Worm (Caenorhabditis elegans) whole organism, L3 larva: Measurements from ENCODE around the gene Y66D12A.11.
A peak's percentile ranks its signal among the peaks of the same experiment; 100 is the strongest.

Source experiments
- ceh-9 ChIP-seq: sonication (generic microtip); optimal IDR thresholded peaks from 2 replicates; lab custom pipeline; 2018; ENCODE audit warnings: missing biosample characterization, missing genetic modification characterization
- daf-12 ChIP-seq: fragments of 150-350 bp; optimal IDR thresholded peaks from 2 replicates; lab custom pipeline; 2014; ENCODE audit warnings: missing biosample characterization, missing genetic modification reagents, missing genetic modification characterization
- egl-27 ChIP-seq: sonication (generic microtip); optimal IDR thresholded peaks from 4 replicates; lab custom pipeline; 2017; ENCODE audit warnings: missing biosample characterization, missing genetic modification reagents, missing genetic modification characterization
- egl-5 ChIP-seq: fragments of 150-350 bp; optimal IDR thresholded peaks from 2 replicates; lab custom pipeline; 2017; ENCODE audit warnings: missing biosample characterization, missing genetic modification reagents, missing genetic modification characterization, inconsistent platforms
- elt-2 ChIP-seq: sonication (generic microtip); optimal IDR thresholded peaks from 2 replicates; lab custom pipeline; 2016; ENCODE audit warnings: missing genetic modification reagents, mild to moderate bottlenecking, missing genetic modification characterization, missing compliant biosample characterization
- elt-3 ChIP-seq, 3 experiments: fragments of 150-350 bp in 1 of 3; sonication (generic microtip) in 2 of 3; optimal IDR thresholded peaks; 2 replicates in 2 of 3; 4 replicates in 1 of 3; lab custom pipeline; 2014 to 2017; ENCODE audit warnings: missing biosample characterization in 3 of 3, missing genetic modification characterization in 3 of 3
- eor-1 ChIP-seq, 2 experiments: fragments of 150-350 bp; optimal IDR thresholded peaks; 2 replicates each; lab custom pipeline; 2014 to 2018; ENCODE audit warnings: missing biosample characterization in 2 of 2, missing genetic modification characterization in 2 of 2
- fkh-10 ChIP-seq: sonication (generic microtip); optimal IDR thresholded peaks from 2 replicates; lab custom pipeline; 2017; ENCODE audit warnings: missing biosample characterization, missing genetic modification reagents, missing genetic modification characterization
- fkh-2 ChIP-seq: fragments of 150-350 bp; optimal IDR thresholded peaks from 2 replicates; lab custom pipeline; 2014; ENCODE audit warnings: missing biosample characterization, missing genetic modification reagents, missing genetic modification characterization
- fos-1 ChIP-seq: fragments of 150-350 bp; optimal IDR thresholded peaks from 2 replicates; lab custom pipeline; 2014; ENCODE audit warnings: missing biosample characterization, missing genetic modification characterization
- hmg-11 ChIP-seq: sonication (generic microtip); optimal IDR thresholded peaks from 2 replicates; lab custom pipeline; 2016; ENCODE audit warnings: missing genetic modification characterization, missing compliant biosample characterization
- jun-1 ChIP-seq: fragments of 150-350 bp; optimal IDR thresholded peaks from 2 replicates; lab custom pipeline; 2014; ENCODE audit warnings: missing biosample characterization, missing genetic modification reagents, missing genetic modification characterization
- lin-15B ChIP-seq: fragments of 150-350 bp; optimal IDR thresholded peaks from 2 replicates; lab custom pipeline; 2014; ENCODE audit warnings: missing biosample characterization, missing genetic modification characterization
- lsy-12 ChIP-seq: sonication (generic microtip); optimal IDR thresholded peaks from 2 replicates; lab custom pipeline; 2016; ENCODE audit warnings: mild to moderate bottlenecking, missing genetic modification characterization, missing compliant biosample characterization
- mdl-1 ChIP-seq: fragments of 150-350 bp; optimal IDR thresholded peaks from 2 replicates; lab custom pipeline; 2014; ENCODE audit warnings: missing biosample characterization, missing genetic modification characterization
- mml-1 ChIP-seq: fragments of 150-350 bp; sonication (generic microtip); optimal IDR thresholded peaks from 3 replicates; lab custom pipeline; 2014; ENCODE audit warnings: missing biosample characterization, missing genetic modification characterization
- nfya-1 ChIP-seq: sonication (generic microtip); optimal IDR thresholded peaks from 2 replicates; lab custom pipeline; 2017; ENCODE audit warnings: missing genetic modification characterization, mild to moderate bottlenecking, missing compliant biosample characterization, antibody characterized with exemption, moderate library complexity; ENCODE audit not compliant: insufficient read depth
- nhr-12 ChIP-seq: fragments of 150-350 bp; optimal IDR thresholded peaks from 2 replicates; lab custom pipeline; 2014; ENCODE audit warnings: missing biosample characterization, missing genetic modification characterization
- nhr-23 ChIP-seq: fragments of 150-350 bp; optimal IDR thresholded peaks from 2 replicates; lab custom pipeline; 2014; ENCODE audit warnings: missing biosample characterization, missing genetic modification reagents, missing genetic modification characterization
- nhr-25 ChIP-seq: sonication (generic microtip); optimal IDR thresholded peaks from 2 replicates; lab custom pipeline; 2017; ENCODE audit warnings: missing biosample characterization, missing genetic modification characterization
- nhr-43 ChIP-seq: sonication (generic microtip); optimal IDR thresholded peaks from 2 replicates; lab custom pipeline; 2016; ENCODE audit warnings: mild to moderate bottlenecking, missing genetic modification characterization, missing compliant biosample characterization; ENCODE audit not compliant: poor library complexity, severe bottlenecking
- nhr-76 ChIP-seq: fragments of 150-350 bp; sonication (generic microtip); optimal IDR thresholded peaks from 5 replicates; lab custom pipeline; 2014; ENCODE audit warnings: missing biosample characterization, missing genetic modification characterization
- pqm-1 ChIP-seq: fragments of 150-350 bp; optimal IDR thresholded peaks from 2 replicates; lab custom pipeline; 2017; ENCODE audit warnings: missing biosample characterization, missing genetic modification characterization, inconsistent platforms
- skn-1 ChIP-seq: fragments of 150-350 bp; optimal IDR thresholded peaks from 2 replicates; lab custom pipeline; 2014; ENCODE audit warnings: missing biosample characterization, missing genetic modification characterization
- snpc-4 ChIP-seq: fragments of 150-350 bp; optimal IDR thresholded peaks from 2 replicates; lab custom pipeline; 2014; ENCODE audit warnings: missing biosample characterization, missing genetic modification characterization
- tbx-2 ChIP-seq: sonication (generic microtip); optimal IDR thresholded peaks from 2 replicates; lab custom pipeline; 2016; ENCODE audit warnings: mild to moderate bottlenecking, missing genetic modification characterization, missing compliant biosample characterization
- zag-1 ChIP-seq: fragments of 150-350 bp; optimal IDR thresholded peaks from 2 replicates; lab custom pipeline; 2014; ENCODE audit warnings: missing biosample characterization, missing genetic modification characterization
- ztf-11 ChIP-seq: fragments of 150-350 bp; optimal IDR thresholded peaks from 2 replicates; lab custom pipeline; 2014; ENCODE audit warnings: missing biosample characterization, missing genetic modification characterization
- ztf-4 ChIP-seq: fragments of 150-350 bp; optimal IDR thresholded peaks from 2 replicates; lab custom pipeline; 2014; ENCODE audit warnings: missing biosample characterization, missing genetic modification characterization

The Y66D12A.11 gene

DNA sequence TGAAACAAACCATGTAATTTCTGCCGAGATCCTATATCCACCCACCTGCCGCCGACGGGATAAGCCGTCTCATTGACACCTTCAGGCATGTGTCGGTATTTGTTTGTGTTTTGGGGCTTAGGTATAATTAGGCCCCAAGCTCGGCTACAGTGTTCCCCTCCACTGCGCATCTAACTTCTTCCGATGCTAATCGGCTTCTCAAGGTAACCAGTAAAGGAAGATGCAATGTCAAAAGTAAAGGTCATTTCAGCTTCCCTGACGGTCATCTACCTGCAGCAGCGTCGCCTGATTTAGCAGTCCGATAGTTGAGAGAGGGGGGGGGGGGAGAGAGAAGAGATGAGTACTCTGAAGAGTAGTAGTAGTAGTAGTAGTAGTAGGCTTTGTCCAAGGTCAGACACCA is 5.0 kb upstream of the Y66D12A.11 start:
- TF ChIP-seq nhr-23 (no peak), egl-27 (tag; lab: Kevin White, UChicago) (no peak), nhr-25 (tag; lab: Kevin White, UChicago) (peak; percentile 76), skn-1 (tag; lab: Kevin White, UChicago) (no peak)

ce11 chrIII:11559677-11560076 is 3.6 kb upstream of the Y66D12A.11 start:
- TF ChIP-seq pqm-1 (tag; lab: Kevin White, UChicago) (no peak), nhr-25 (tag; lab: Kevin White, UChicago) (peak; percentile 57)

DNA sequence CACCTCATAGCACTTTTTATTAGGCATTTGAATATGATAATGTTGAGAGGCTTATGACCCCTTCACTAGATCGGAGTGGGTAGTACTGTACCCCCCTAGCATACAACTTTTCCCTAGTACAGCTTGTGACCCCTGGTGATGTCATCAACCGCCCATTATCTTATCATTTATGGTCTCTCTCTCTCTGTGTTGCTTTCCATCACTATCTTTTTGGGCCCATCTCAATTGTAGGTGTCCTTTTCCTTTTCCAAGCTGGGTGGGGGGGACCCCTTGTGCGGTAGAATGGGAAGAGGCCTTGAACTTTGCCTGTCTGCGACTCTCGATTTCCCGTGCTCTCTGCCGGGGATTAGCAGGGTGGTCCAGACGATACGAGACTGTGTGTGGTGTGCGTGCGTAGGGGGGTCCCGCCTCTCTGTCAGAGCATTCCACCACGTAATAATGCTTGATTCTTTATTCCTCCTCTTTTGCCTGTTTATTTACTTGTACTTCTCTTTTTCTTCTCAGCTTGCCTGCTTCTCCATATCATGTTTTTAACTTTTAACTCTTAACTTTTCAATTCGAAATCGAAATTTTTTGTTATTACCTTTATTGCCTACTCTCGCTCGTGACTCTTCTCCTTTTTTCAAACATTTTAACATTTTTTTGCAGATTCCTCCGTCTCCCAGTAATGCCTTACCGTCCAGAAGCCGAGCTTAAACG is 2.6 kb upstream of the Y66D12A.11 start, which contains the start of gene ztf-29:
Gene ztf-29, plus strand, starts transcription at position 649 of the 699 bp plus-strand sequence.
- no peak for TF ChIP-seq tbx-2
- no peak for TF ChIP-seq egl-5 (tag; lab: Kevin White, UChicago)
- no peak for TF ChIP-seq skn-1 (tag; lab: Kevin White, UChicago)
- no peak for TF ChIP-seq hmg-11 (tag; lab: Kevin White, UChicago)
- TF ChIP-seq nhr-12 (tag; lab: Kevin White, UChicago), result no peak
- no peak for TF ChIP-seq jun-1
- no peak for TF ChIP-seq zag-1
- no peak for TF ChIP-seq mdl-1 (tag; lab: Kevin White, UChicago)
- TF ChIP-seq ztf-4 (tag; lab: Kevin White, UChicago), result no peak
- no peak for TF ChIP-seq eor-1 (tag; optimal IDR thresholded peaks at IDR 0.05; lab: Kevin White, UChicago)
- no peak for TF ChIP-seq egl-27 (tag; lab: Kevin White, UChicago)
- no peak for TF ChIP-seq nhr-25 (tag; lab: Kevin White, UChicago)

- no peak for TF ChIP-seq elt-2 (tag; lab: Kevin White, UChicago)
- no peak for TF ChIP-seq nhr-43 (tag; lab: Kevin White, UChicago)
- TF ChIP-seq lin-15B (tag; lab: Kevin White, UChicago), result no peak
- no peak for TF ChIP-seq elt-3 (tag; optimal IDR thresholded peaks at IDR 0.05; lab: Kevin White, UChicago)
- TF ChIP-seq eor-1 (tag; optimal IDR thresholded peaks at IDR 0.05; lab: Kevin White, UChicago), result no peak
- TF ChIP-seq, all 47 proteins: peak for 0
Measured at ce11 chrIII:11561597-11561996, 1.7 kb upstream of the Y66D12A.11 start.

DNA sequence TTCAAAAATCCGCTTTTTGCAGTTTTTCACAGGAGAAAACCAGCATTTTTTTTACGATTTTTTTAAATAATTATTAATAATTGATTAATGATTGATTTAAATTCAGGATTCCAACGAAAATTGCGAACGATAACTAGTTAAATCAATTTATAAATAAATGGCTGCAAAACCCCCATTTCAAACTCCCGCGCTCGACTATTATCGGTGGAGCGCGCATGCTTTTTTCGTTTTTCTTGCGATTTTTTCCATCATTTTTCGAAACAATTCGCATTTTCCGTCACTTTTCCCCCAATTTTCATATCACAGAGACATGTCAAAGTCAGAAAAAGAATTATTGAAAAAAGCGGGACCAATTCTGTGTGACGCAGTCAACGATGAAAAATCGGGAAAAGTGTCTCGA is 2.3 kb downstream of the Y66D12A.11 start, which contains the start of gene Y66D12A.10:
Gene Y66D12A.10, plus strand, starts transcription at position 273 of the 400 bp plus-strand sequence.
- TF ChIP-seq nhr-23, result peak; percentile 40
- TF ChIP-seq hmg-11 (tag; lab: Kevin White, UChicago), result no peak
- TF ChIP-seq fkh-2 (tag; lab: Kevin White, UChicago), result no peak
- no peak for TF ChIP-seq pqm-1 (tag; lab: Kevin White, UChicago)
- TF ChIP-seq snpc-4 (tag; lab: Kevin White, UChicago), result no peak
- TF ChIP-seq nfya-1 (tag; lab: Kevin White, UChicago), result peak; percentile 56
- peak; percentile 83 for TF ChIP-seq lin-15B (tag; lab: Kevin White, UChicago)
- TF ChIP-seq egl-27 (tag; lab: Kevin White, UChicago), result no peak
- TF ChIP-seq lsy-12 (tag; lab: Kevin White, UChicago), result no peak
- TF ChIP-seq nhr-25 (tag; lab: Kevin White, UChicago), result no peak
- TF ChIP-seq, all 47 proteins: peak for 3

DNA sequence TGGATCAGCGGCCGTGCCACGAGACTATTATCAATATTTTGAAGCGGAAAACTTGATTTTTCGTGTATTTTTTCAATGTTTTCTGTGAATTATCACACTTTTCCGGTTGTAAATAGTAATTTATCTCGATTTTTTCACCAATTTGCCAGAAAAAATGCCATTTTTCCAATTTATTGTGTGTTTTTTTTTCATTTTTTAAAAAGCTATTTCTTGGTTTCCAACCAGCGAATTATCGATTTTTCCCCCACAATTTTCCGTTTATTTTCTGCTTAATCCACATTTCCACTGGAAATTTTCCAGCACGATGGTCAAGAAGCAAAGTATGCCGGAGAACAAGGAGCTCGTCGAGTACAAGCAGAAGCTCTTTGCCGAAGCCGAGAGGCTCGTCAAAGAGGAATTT is 4.6 kb downstream of the Y66D12A.11 start, which contains the start of gene psme-3:
Gene psme-3, plus strand, starts transcription at position 301 of the 400 bp plus-strand sequence.
- TF ChIP-seq fkh-2 (tag; lab: Kevin White, UChicago), result no peak

DNA sequence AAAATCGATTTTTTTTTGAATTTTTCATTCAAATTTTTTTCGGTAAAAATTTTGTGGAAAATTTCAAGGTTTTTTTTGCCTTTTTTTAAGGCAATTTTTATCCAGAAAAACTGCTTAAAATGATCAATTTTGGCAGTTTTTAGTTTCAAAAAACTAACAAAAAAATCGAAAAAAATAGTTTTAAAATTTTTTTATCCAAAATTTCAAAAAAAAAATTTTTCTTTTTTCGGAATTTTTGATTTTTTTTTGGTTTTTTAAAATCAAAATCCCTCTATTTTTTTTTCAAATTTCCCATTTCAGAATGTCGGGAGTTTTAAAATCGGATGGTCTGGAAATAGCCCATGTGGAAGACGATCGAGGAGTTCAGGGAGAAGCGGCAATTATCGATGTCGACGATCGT is 10.7 kb downstream of the Y66D12A.11 start, which contains the start of gene Y66D12A.8:
Gene Y66D12A.8, plus strand, starts transcription at position 301 of the 400 bp plus-strand sequence.
- TF ChIP-seq zag-1, result no peak

ce11 chrIII:11579380-11579779 is 16.1 kb downstream of the Y66D12A.11 start:
- no peak for TF ChIP-seq nhr-12 (tag; lab: Kevin White, UChicago)
- TF ChIP-seq fos-1 (tag; lab: Kevin White, UChicago), result no peak
- no peak for TF ChIP-seq eor-1 (tag; optimal IDR thresholded peaks at IDR 0.05; lab: Kevin White, UChicago)
- TF ChIP-seq jun-1, result no peak
- no peak for TF ChIP-seq nhr-23
- no peak for TF ChIP-seq nhr-76 (tag; lab: Kevin White, UChicago)
- TF ChIP-seq ceh-9 (tag; lab: Kevin White, UChicago), result no peak
- TF ChIP-seq mml-1 (tag; lab: Kevin White, UChicago), result no peak
- TF ChIP-seq fkh-2 (tag; lab: Kevin White, UChicago), result no peak
- no peak for TF ChIP-seq nfya-1 (tag; lab: Kevin White, UChicago)
- TF ChIP-seq zag-1, result no peak
- TF ChIP-seq ztf-11, result no peak
- no peak for TF ChIP-seq ztf-4 (tag; lab: Kevin White, UChicago)
- TF ChIP-seq daf-12 (tag; lab: Kevin White, UChicago), result no peak
- no peak for TF ChIP-seq fkh-10
